Worm (Caenorhabditis elegans) whole organism, late embryonic: ENCODE data around the gene F43G6.16.

Experiments used
- Y22D7AL.16 ChIP-seq: sonication (generic microtip); optimal IDR thresholded peaks from 2 replicates; lab custom pipeline; 2016; ENCODE audit warnings: missing genetic modification characterization, missing compliant biosample characterization
- elt-2 ChIP-seq: sonication (generic microtip); optimal IDR thresholded peaks from 2 replicates; lab custom pipeline; 2016; ENCODE audit warnings: missing genetic modification reagents, missing genetic modification characterization, missing compliant biosample characterization
- mec-3 ChIP-seq: sonication (generic microtip); optimal IDR thresholded peaks from 2 replicates; lab custom pipeline; 2016; ENCODE audit warnings: borderline replicate concordance, missing genetic modification characterization, missing compliant biosample characterization

DNA sequence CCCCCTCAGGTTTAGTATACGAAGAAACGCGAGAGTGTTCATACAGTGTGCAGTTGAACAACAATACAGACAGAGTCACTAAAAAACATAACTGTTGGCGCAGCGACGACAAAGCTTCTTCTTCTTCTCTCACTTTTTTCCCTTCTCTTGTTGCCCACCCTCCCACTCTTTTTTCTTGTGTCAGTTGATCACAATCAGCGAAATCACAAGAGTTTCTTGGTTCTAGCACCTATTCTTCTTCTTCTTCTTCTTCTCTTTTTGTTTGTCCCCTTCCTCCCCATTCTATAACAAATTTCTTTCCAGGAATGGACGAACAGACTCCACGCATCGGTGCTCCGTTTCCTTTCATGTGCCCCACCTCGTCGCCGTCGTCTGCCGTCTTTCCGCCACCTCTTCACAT is 8.0 kb upstream of the F43G6.16 start, which contains the start of gene F43G6.4:
- no peak for TF ChIP-seq mec-3
- TF ChIP-seq elt-2 = no peak
- no peak for TF ChIP-seq Y22D7AL.16
